Fruit fly (Drosophila melanogaster): ENCODE measurements around the gene CG7272.

Gene CG7272

DNA sequence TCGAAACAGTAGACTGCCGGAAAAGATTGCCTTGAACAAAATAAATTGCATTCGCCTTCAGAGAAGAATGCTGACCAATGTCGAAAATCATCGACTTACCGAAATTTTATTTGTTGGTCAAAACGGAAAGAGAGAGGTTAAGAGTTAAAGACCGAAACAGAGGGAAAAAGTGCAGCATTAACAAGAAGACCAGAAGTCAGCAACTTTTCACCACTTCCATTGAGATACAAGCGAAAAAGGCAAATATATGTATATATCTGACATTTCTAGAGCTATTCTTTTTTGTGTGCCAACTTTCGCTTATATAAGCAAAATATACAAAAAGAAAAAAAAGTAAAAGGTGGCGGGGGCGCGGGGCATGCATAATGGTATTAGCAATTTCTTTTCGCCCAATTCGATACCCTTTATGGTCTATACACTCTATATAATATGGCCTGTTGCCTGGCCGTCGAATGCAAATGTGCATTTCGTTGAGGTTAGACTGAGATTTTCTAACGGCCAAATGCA is 39.2 kb downstream of the CG7272 start:
- no peak for TF ChIP-seq h (optimal IDR thresholded peaks at IDR 0.05)

DNA sequence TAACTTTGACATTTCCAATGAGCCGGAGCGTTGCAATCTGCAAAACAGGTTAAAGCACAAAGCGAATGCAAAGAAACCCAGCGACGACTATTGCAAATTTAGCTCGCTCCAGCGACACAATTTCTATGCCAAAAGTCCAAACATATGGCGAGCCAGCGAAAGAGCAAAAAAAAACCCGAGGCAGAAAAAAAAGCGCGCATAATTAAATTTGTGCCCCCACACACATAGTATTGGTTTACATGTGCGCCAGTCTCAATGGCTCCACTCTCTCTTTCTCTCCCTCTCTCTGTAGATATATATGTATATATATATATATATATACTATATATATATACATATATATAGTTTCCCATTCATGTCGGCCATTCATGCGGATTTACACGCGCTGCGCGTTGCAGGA is 39.9 kb downstream of the CG7272 start:
- TF ChIP-seq Myc (optimal IDR thresholded peaks at IDR 0.05), result no peak
- no peak for TF ChIP-seq ttk (optimal IDR thresholded peaks at IDR 0.05)

DNA sequence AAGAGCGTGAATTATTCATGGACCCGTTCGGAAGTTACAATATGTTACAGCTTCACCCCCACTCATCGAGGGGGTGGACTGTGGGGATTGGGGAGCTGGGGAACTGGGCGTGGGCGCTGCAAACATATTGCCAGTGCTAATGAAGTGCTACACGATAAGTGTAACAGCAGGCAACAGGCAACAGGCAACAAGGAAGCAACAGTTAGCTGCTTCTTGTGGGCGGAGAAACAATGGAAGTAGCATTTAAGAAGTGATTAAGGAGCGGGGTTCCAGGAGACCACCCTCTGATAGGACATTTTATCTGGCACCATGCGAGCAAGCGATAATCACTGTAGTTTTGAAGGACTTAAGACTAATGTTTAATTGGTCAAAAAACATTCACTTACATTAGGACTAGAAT is 40.5 kb downstream of the CG7272 start:
- no peak for TF ChIP-seq Myc (optimal IDR thresholded peaks at IDR 0.05)
- no peak for TF ChIP-seq h (optimal IDR thresholded peaks at IDR 0.05)
- no peak for TF ChIP-seq psq (optimal IDR thresholded peaks at IDR 0.05)
- TF ChIP-seq ttk (optimal IDR thresholded peaks at IDR 0.05), result no peak
- TF ChIP-seq Sin3A (optimal IDR thresholded peaks at IDR 0.05), result no peak
- no peak for TF ChIP-seq insv (optimal IDR thresholded peaks at IDR 0.05)

DNA sequence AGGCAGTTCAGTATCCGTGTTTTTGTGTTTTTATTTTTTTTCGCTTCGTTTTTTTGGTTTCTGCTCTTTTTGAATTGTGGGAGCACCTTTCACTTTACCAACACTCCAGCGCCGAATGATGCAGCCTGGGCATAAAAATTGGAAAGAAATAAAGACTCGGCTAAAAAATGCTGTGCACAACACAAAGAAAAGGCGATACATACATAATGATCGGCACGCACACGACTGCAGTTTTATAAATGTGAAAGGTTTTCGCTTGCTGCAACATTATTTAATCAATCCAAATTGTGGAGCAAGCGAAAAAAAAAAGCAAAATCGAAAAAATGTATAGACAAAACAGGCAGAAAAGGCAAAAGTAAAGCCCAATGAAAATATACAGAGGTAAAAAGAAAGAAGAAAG is 42.3 kb downstream of the CG7272 start:
- TF ChIP-seq insv (optimal IDR thresholded peaks at IDR 0.05), result no peak
- TF ChIP-seq Sin3A (optimal IDR thresholded peaks at IDR 0.05), result no peak
- no peak for TF ChIP-seq h (optimal IDR thresholded peaks at IDR 0.05)
- TF ChIP-seq ttk (optimal IDR thresholded peaks at IDR 0.05), result no peak
- no peak for TF ChIP-seq psq (optimal IDR thresholded peaks at IDR 0.05)
- no peak for TF ChIP-seq Myc (optimal IDR thresholded peaks at IDR 0.05)

DNA sequence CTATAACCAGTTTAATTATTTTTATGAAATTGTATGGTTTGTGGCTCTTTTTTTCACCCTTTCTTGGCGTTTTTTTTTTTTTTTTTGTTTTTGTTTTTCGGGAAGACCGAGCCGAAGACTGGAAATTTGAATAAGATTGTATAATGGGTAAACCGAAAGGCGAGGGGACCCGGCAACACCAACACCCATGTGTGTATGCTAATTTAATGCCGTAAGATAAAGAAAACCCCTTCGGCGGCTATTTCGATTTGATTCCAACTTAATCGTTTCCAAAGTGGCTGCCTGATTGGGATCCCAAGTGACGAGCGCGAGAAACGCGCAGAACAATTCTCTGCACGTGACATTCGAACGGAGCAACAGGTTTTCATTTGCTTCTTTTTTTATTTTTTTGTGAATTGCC is 42.7 kb downstream of the CG7272 start:
- TF ChIP-seq Sin3A (optimal IDR thresholded peaks at IDR 0.05), result no peak
- TF ChIP-seq Myc (optimal IDR thresholded peaks at IDR 0.05), result no peak

DNA sequence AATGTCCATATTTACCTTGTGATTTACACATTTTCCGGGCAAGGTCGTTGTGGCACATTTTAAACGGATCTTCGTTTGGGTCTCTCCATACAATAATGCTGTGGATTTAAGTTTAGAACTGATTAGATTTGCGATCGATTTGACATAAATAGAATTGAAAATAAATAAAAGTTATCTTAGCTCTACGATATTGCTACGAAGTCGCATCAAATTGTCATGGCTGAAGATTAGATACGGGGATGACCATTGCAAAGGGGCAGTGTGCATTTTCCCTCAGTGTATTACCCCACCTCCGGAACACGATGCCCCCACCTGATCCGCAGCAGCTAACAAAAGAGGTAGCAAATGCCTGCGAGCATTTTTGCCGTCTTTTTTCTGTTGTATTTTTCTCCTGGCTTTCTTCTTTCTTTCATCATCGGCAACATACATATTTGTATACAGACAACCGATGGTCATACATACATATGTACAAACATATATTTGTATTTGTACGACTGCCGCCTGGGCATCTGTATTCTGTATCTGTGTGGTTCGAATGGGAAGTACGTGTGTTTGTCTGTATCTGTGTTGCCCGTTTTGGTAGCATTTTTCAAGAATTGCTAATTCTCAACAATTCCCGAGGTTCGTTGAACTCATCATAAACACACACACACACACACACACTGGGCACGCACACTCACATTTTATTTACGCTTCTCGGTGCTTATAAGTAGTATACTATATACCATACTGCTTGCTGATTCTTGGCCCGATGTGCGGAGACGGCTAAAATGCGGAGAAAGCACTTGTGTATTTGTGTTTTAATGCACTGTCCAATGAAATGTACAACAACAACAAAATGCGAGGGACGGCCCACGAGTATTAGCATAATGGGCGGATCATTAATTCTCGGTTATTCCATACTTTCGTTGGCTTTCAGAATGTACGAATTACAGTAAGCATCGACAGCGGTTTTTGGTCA is 44.0 kb downstream of the CG7272 start:
- TF ChIP-seq h (optimal IDR thresholded peaks at IDR 0.05) (no peak), psq (optimal IDR thresholded peaks at IDR 0.05) (no peak), Sin3A (optimal IDR thresholded peaks at IDR 0.05) (no peak), ttk (optimal IDR thresholded peaks at IDR 0.05) (no peak), Myc (optimal IDR thresholded peaks at IDR 0.05) (no peak), insv (optimal IDR thresholded peaks at IDR 0.05) (no peak)

DNA sequence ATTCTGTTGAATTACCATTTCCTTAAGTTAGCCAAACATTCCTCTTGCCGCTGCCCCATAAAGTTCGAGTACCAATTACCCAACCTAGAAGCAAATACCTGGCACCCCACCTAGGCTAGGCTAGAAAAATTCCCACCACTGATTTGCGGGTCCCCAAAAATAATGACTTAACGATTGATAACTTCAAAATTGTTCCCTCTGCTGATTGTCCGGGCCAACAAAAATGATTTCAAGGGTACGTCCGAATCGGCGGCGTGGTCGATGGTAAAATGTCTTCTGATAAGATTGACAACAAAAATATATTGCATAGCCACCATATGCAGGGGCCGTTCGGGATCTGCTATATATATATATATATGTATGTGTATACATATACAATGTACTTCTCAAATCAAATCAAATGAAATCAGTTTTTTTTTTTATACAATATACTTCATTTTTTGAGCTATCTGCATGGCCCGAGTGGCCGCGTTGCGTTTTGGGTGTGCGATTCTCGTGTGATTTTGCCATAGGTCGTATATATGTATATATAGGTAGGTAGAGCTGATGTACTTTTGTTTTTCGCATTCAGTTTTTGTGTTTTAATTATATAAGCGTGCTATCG is 46.6 kb downstream of the CG7272 start:
- TF ChIP-seq Sin3A (optimal IDR thresholded peaks at IDR 0.05) (no peak), h (optimal IDR thresholded peaks at IDR 0.05) (no peak), ttk (optimal IDR thresholded peaks at IDR 0.05) (no peak), Myc (optimal IDR thresholded peaks at IDR 0.05) (no peak), insv (optimal IDR thresholded peaks at IDR 0.05) (no peak)

DNA sequence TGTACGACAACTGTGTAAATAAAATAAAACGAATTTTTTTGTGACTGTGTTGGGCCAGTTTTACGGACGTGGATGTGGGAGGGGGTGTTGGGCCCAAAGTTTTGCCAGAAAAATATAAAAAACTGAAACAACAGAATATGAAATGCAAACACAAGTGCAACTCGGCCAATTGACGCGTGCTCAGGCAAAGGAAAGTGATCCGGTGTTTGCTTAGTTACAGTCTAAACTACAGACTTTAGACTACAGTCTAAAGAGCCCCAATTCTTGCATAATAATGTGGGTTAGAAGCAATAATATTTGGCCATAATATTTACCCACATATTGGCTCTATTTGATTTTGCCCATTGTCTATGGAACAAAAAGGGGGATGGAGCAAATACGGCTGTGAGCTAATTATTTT is 48.1 kb downstream of the CG7272 start:
- TF ChIP-seq Sin3A (optimal IDR thresholded peaks at IDR 0.05), result no peak
- TF ChIP-seq ttk (optimal IDR thresholded peaks at IDR 0.05), result no peak
- TF ChIP-seq insv (optimal IDR thresholded peaks at IDR 0.05), result no peak
- no peak for TF ChIP-seq Myc (optimal IDR thresholded peaks at IDR 0.05)
- TF ChIP-seq psq (optimal IDR thresholded peaks at IDR 0.05), result no peak
- TF ChIP-seq h (optimal IDR thresholded peaks at IDR 0.05), result no peak
